Comparison of ENCODE assay signal across 6 worm cellular contexts in genomic region chrII:14004770-14005169, ce11.
TF ChIP-seq lines count a peak whose summit lies in the region.

No protein-coding gene starts in this region.

TF ChIP-seq in whole organism, L1 larva, 84 proteins besides CTCF, POLR2A, EP300 and RAD21:
- TF ChIP-seq ztf-4 (tag; optimal IDR thresholded peaks at IDR 0.05; lab: Kevin White, UChicago) (no peak), unc-130 (tag; optimal IDR thresholded peaks at IDR 0.05; lab: Kevin White, UChicago) (no peak), blmp-1 (tag; optimal IDR thresholded peaks at IDR 0.05; lab: Kevin White, UChicago) (peak; percentile 44), dpl-1 (GFP tag; optimal IDR thresholded peaks at IDR 0.05; lab: Kevin White, UChicago) (no peak), lin-15B (tag; optimal IDR thresholded peaks at IDR 0.05; lab: Kevin White, UChicago) (no peak)

TF ChIP-seq in whole organism, L2 larva, 48 proteins besides CTCF, POLR2A, EP300 and RAD21:
- TF ChIP-seq mbf-1 (tag; optimal IDR thresholded peaks at IDR 0.05; lab: Kevin White, UChicago): no peak
- no peak for TF ChIP-seq ceh-16 (tag; optimal IDR thresholded peaks at IDR 0.05; lab: Kevin White, UChicago)
- TF ChIP-seq elt-3 (tag; optimal IDR thresholded peaks at IDR 0.05; lab: Kevin White, UChicago): no peak
- TF ChIP-seq nhr-21 (tag; optimal IDR thresholded peaks at IDR 0.05; lab: Kevin White, UChicago): peak; percentile 74
- TF ChIP-seq egl-27 (tag; optimal IDR thresholded peaks at IDR 0.05; lab: Kevin White, UChicago): no peak

TF ChIP-seq in whole organism, L3 larva, 47 proteins besides CTCF, POLR2A, EP300 and RAD21:
- no peak for TF ChIP-seq eor-1 (tag; optimal IDR thresholded peaks at IDR 0.05; lab: Kevin White, UChicago)
- TF ChIP-seq daf-12 (tag; optimal IDR thresholded peaks at IDR 0.05; lab: Kevin White, UChicago): no peak
- TF ChIP-seq elt-1 (tag; optimal IDR thresholded peaks at IDR 0.05; lab: Kevin White, UChicago): no peak
- TF ChIP-seq nhr-67 (tag; optimal IDR thresholded peaks at IDR 0.05; lab: Kevin White, UChicago): no peak
- no peak for TF ChIP-seq mdl-1 (tag; optimal IDR thresholded peaks at IDR 0.05; lab: Kevin White, UChicago)
- TF ChIP-seq nhr-43 (tag; optimal IDR thresholded peaks at IDR 0.05; lab: Kevin White, UChicago; ENCODE audit: poor library complexity, severe bottlenecking): peak; percentile 56
- TF ChIP-seq nfya-1 (tag; optimal IDR thresholded peaks at IDR 0.05; lab: Kevin White, UChicago; ENCODE audit: insufficient read depth): no peak

TF ChIP-seq in whole organism, L4 larva, 104 proteins besides CTCF, POLR2A, EP300 and RAD21 (continues in another document):
- peak; percentile 23 for TF ChIP-seq nhr-48 (tag; optimal IDR thresholded peaks at IDR 0.05; lab: Kevin White, UChicago)
- TF ChIP-seq daf-12 (tag; optimal IDR thresholded peaks at IDR 0.05; lab: Kevin White, UChicago): no peak
- TF ChIP-seq lin-39 (tag; optimal IDR thresholded peaks at IDR 0.05; lab: Kevin White, UChicago): no peak
- no peak for TF ChIP-seq fkh-10 (GFP tag; optimal IDR thresholded peaks at IDR 0.05; lab: Kevin White, UChicago)
- TF ChIP-seq vab-7 (GFP tag; IDR thresholded peaks at IDR 0.05; lab: Robert Waterston, UW): no peak
- TF ChIP-seq nhr-76 (tag; optimal IDR thresholded peaks at IDR 0.05; lab: Kevin White, UChicago): no peak
- TF ChIP-seq rbr-2 (tag; optimal IDR thresholded peaks at IDR 0.05; lab: Kevin White, UChicago): no peak
- no peak for TF ChIP-seq nhr-77 (tag; optimal IDR thresholded peaks at IDR 0.05; lab: Kevin White, UChicago)
- no peak for TF ChIP-seq skn-1 (tag; optimal IDR thresholded peaks at IDR 0.05; lab: Kevin White, UChicago)
- TF ChIP-seq egl-27 (tag; optimal IDR thresholded peaks at IDR 0.05; lab: Kevin White, UChicago): no peak
- TF ChIP-seq set-16 (GFP tag; IDR thresholded peaks at IDR 0.05; lab: Robert Waterston, UW): peak; percentile 57; the same call in 1 of the 2 replicates
- no peak for TF ChIP-seq tra-1 (GFP tag; IDR thresholded peaks at IDR 0.05; lab: Robert Waterston, UW)
- no peak for TF ChIP-seq lin-13 (GFP tag; optimal IDR thresholded peaks at IDR 0.05; lab: Kevin White, UChicago)
- TF ChIP-seq nhr-28 (tag; optimal IDR thresholded peaks at IDR 0.05; lab: Kevin White, UChicago): no peak
- TF ChIP-seq lin-1 (GFP tag; IDR thresholded peaks at IDR 0.05; lab: Robert Waterston, UW): no peak
- no peak for TF ChIP-seq ztf-7 (tag; optimal IDR thresholded peaks at IDR 0.05; lab: Kevin White, UChicago)
- no peak for TF ChIP-seq attf-4 (tag; optimal IDR thresholded peaks at IDR 0.05; lab: Kevin White, UChicago)
- peak; percentile 51 for TF ChIP-seq hlh-11 (tag; optimal IDR thresholded peaks at IDR 0.05; lab: Kevin White, UChicago)
- TF ChIP-seq nhr-6 (tag; optimal IDR thresholded peaks at IDR 0.05; lab: Kevin White, UChicago): no peak
- TF ChIP-seq R02D3.7 (tag; optimal IDR thresholded peaks at IDR 0.05; lab: Kevin White, UChicago): no peak
- no peak for TF ChIP-seq lin-38 (GFP tag; IDR thresholded peaks at IDR 0.05; lab: Robert Waterston, UW)
- TF ChIP-seq nhr-11 (tag; optimal IDR thresholded peaks at IDR 0.05; lab: Kevin White, UChicago): no peak
- peak; percentile 35 for TF ChIP-seq aha-1 (tag; lab: Kevin White, UChicago)
- TF ChIP-seq T26A8.4 (GFP tag; IDR thresholded peaks at IDR 0.05; lab: Robert Waterston, UW): 0 out of 2 replicates have a peak, but pooled peaks have one; percentile 20
- no peak for TF ChIP-seq zag-1 (tag; optimal IDR thresholded peaks at IDR 0.05; lab: Kevin White, UChicago)
- TF ChIP-seq ZK546.5 (tag; optimal IDR thresholded peaks at IDR 0.05; lab: Kevin White, UChicago): no peak
- TF ChIP-seq mep-1 (tag; optimal IDR thresholded peaks at IDR 0.05; lab: Kevin White, UChicago): no peak

TF ChIP-seq in whole organism, late embryonic, 69 proteins besides CTCF, POLR2A, EP300 and RAD21:
- TF ChIP-seq ceh-31 (tag; optimal IDR thresholded peaks at IDR 0.05; lab: Kevin White, UChicago) (peak; percentile 21), rnt-1 (tag; optimal IDR thresholded peaks at IDR 0.05; lab: Kevin White, UChicago) (no peak)

TF ChIP-seq in whole organism, mixed stage, embryonic, 35 proteins besides CTCF, POLR2A, EP300 and RAD21:
- TF ChIP-seq lin-32 (GFP tag; optimal IDR thresholded peaks at IDR 0.05; lab: Kevin White, UChicago) (no peak), ham-2 (GFP tag; optimal IDR thresholded peaks at IDR 0.05; lab: Kevin White, UChicago) (peak; percentile 53)

Comparison
In these comparisons a context has a peak if more than half of its experiments do, and no peak if none do; other contexts are left out.
1. Of the 29 proteins assayed by ChIP-seq in both whole organism, L4 larva and whole organism, L1 larva: peak only in whole organism, L4 larva: aha-1; only in whole organism, L1 larva: none; in both: none; in neither: 27; mixed calls (peak in some experiments, not most) for 1.